Worm (Caenorhabditis elegans): ENCODE results near the gene klp-13.

DNA sequence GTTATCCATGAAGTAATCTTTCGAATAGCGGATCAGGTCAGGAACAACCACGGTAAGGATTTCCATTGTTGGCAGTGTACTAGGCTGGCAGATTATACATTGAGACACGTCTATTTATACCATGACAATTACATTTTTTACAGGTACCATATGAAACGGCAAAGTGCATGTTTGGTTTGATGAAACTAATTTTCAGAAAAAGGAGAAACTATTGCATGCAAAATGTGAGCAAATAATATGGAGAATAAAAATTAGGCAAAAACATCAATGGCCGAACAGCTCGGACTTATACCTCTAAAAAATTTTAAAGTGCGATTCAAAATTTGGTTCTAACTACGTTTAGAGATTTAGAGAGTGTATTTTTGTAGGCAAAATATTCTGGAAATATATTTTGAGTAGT lies 8.0 kb downstream of the klp-13 start, which contains the start of gene F22F4.5:
- TF ChIP-seq tra-4 (tag; optimal IDR thresholded peaks at IDR 0.05) (no peak), ama-1 (optimal IDR thresholded peaks at IDR 0.05) (no peak), hmg-4 (GFP tag; optimal IDR thresholded peaks at IDR 0.05) (no peak)

Data from whole organism, early embryonic.